Worm (Caenorhabditis elegans) whole organism, L4 larva: Measurements from ENCODE around the gene C16C8.9.

Experiments
- F10B5.3 ChIP-seq: sonication (generic microtip); optimal IDR thresholded peaks from 2 replicates; lab custom pipeline; 2016; ENCODE audit warnings: mild to moderate bottlenecking, missing genetic modification characterization, missing compliant biosample characterization
- F26F4.8 ChIP-seq: fragments of 200-800 bp; sonication (Bioruptor generic); conservative IDR thresholded peaks from 2 replicates; pipeline ENCODE4 v1.3.6; 2022; ENCODE audit warnings: missing genetic modification characterization, missing compliant biosample characterization
- F37D6.2 ChIP-seq: sonication (generic microtip); optimal IDR thresholded peaks from 2 replicates; lab custom pipeline; 2016; ENCODE audit warnings: mild to moderate bottlenecking, missing genetic modification characterization, missing compliant biosample characterization
- F44E2.7 ChIP-seq: fragments of 200-800 bp; sonication (Bioruptor generic); IDR thresholded peaks from 2 replicates; pipeline ENCODE4 v2.1.2; 2022; ENCODE audit warnings: missing genetic modification characterization, missing compliant biosample characterization
- T20F7.1 ChIP-seq: fragments of 200-800 bp; sonication (Bioruptor generic); optimal IDR thresholded peaks from 2 replicates; lab custom pipeline; 2018; ENCODE audit warnings: mild to moderate bottlenecking, missing genetic modification characterization, missing compliant biosample characterization
- Y105C5A.15 ChIP-seq: fragments of 200-800 bp; sonication (Bioruptor generic); IDR thresholded peaks from 2 replicates; pipeline ENCODE4 v1.3.6; 2022; ENCODE audit warnings: missing genetic modification characterization, missing compliant biosample characterization
- Y48G9A.11 ChIP-seq: fragments of 200-800 bp; sonication (Bioruptor generic); IDR thresholded peaks from 2 replicates; pipeline ENCODE4 v1.3.6; 2022; ENCODE audit warnings: missing genetic modification reagents, missing genetic modification characterization, missing compliant biosample characterization
- Y75B8A.6 ChIP-seq: fragments of 200-800 bp; sonication (Bioruptor generic); IDR thresholded peaks from 2 replicates; pipeline ENCODE4 v1.3.6; 2022; ENCODE audit warnings: missing genetic modification reagents, missing genetic modification characterization, missing compliant biosample characterization
- ZK337.2 ChIP-seq: fragments of 200-800 bp; sonication (Bioruptor generic); IDR thresholded peaks from 2 replicates; pipeline ENCODE4 v1.3.6; 2022; ENCODE audit warnings: missing genetic modification reagents, missing genetic modification characterization, missing compliant biosample characterization
- ZK546.5 ChIP-seq, 2 experiments: sonication (generic microtip); optimal IDR thresholded peaks; 2 replicates each; lab custom pipeline; 2017; ENCODE audit warnings: missing biosample characterization in 2 of 2, missing genetic modification characterization in 2 of 2
- ama-1 ChIP-seq: fragments of 150-350 bp; optimal IDR thresholded peaks from 2 replicates; lab custom pipeline; 2014; ENCODE audit warnings: inconsistent platforms, mixed read lengths
- attf-4 ChIP-seq: sonication (generic microtip); optimal IDR thresholded peaks from 3 replicates; lab custom pipeline; 2017; ENCODE audit warnings: missing biosample characterization, missing genetic modification characterization
- ceh-32 ChIP-seq: sonication (generic microtip); optimal IDR thresholded peaks from 2 replicates; lab custom pipeline; 2016; ENCODE audit warnings: mild to moderate bottlenecking, missing genetic modification characterization, missing compliant biosample characterization; ENCODE audit not compliant: poor library complexity
- ceh-62 ChIP-seq: sonication (generic microtip); optimal IDR thresholded peaks from 2 replicates; lab custom pipeline; 2017; ENCODE audit warnings: missing biosample characterization, missing genetic modification characterization
- ces-1 ChIP-seq: fragments of 150-350 bp; sonication (generic microtip); optimal IDR thresholded peaks from 4 replicates; lab custom pipeline; 2014; ENCODE audit warnings: missing biosample characterization, missing genetic modification reagents, missing genetic modification characterization
- cey-2 ChIP-seq: sonication (generic microtip); optimal IDR thresholded peaks from 3 replicates; lab custom pipeline; 2017; ENCODE audit warnings: missing genetic modification characterization, mild to moderate bottlenecking, missing compliant biosample characterization, antibody characterized with exemption, borderline replicate concordance; ENCODE audit not compliant: insufficient read depth
- daf-19 ChIP-seq: fragments of 200-800 bp; sonication (Bioruptor generic); conservative IDR thresholded peaks from 2 replicates; pipeline ENCODE4 v1.3.6; 2022; ENCODE audit warnings: missing genetic modification characterization, missing compliant biosample characterization
- dmd-6 ChIP-seq: fragments of 200-800 bp; sonication (Bioruptor generic); IDR thresholded peaks from 2 replicates; pipeline ENCODE4 v1.3.6; 2022; ENCODE audit warnings: missing genetic modification reagents, missing genetic modification characterization, missing compliant biosample characterization
- dmd-8 ChIP-seq: fragments of 200-800 bp; sonication (Bioruptor generic); IDR thresholded peaks from 2 replicates; pipeline ENCODE4 v1.3.6; 2022; ENCODE audit warnings: missing genetic modification characterization, missing compliant biosample characterization
- dpl-1 ChIP-seq: fragments of 150-350 bp; optimal IDR thresholded peaks from 2 replicates; lab custom pipeline; 2014; ENCODE audit warnings: missing biosample characterization, missing genetic modification reagents, missing genetic modification characterization
- egl-27 ChIP-seq: sonication (generic microtip); optimal IDR thresholded peaks from 3 replicates; lab custom pipeline; 2017; ENCODE audit warnings: missing biosample characterization, missing genetic modification reagents, missing genetic modification characterization
- egl-43 ChIP-seq: fragments of 200-800 bp; sonication (Bioruptor generic); IDR thresholded peaks from 2 replicates; pipeline ENCODE4 v1.3.6; 2022; ENCODE audit warnings: missing genetic modification reagents, missing genetic modification characterization, missing compliant biosample characterization
- fos-1 ChIP-seq: fragments of 150-350 bp; optimal IDR thresholded peaks from 2 replicates; lab custom pipeline; 2014; ENCODE audit warnings: missing biosample characterization, missing genetic modification characterization
- hif-1 ChIP-seq, 2 experiments: sonication (generic microtip); optimal IDR thresholded peaks; 2 replicates each; lab custom pipeline; 2016 to 2017; ENCODE audit warnings: missing compliant biosample characterization in 2 of 2, missing genetic modification characterization in 2 of 2, missing genetic modification reagents in 2 of 2, missing genotype in 2 of 2, mild to moderate bottlenecking in 1 of 2
- hlh-11 ChIP-seq: fragments of 200-800 bp; sonication (Bioruptor generic); optimal IDR thresholded peaks from 2 replicates; lab custom pipeline; 2018; ENCODE audit warnings: mild to moderate bottlenecking, missing genetic modification characterization, missing compliant biosample characterization
- hlh-30 ChIP-seq: sonication (generic microtip); optimal IDR thresholded peaks from 2 replicates; lab custom pipeline; 2017; ENCODE audit warnings: antibody characterized with exemption, mild to moderate bottlenecking, missing genetic modification characterization, missing compliant biosample characterization; ENCODE audit not compliant: insufficient read depth
- hmg-1.1 ChIP-seq: fragments of 200-800 bp; sonication (Bioruptor generic); IDR thresholded peaks from 2 replicates; pipeline ENCODE4 v1.3.6; 2022; ENCODE audit warnings: missing genetic modification reagents, missing genetic modification characterization, missing compliant biosample characterization
- lin-13 ChIP-seq: fragments of 150-350 bp; optimal IDR thresholded peaks from 2 replicates; lab custom pipeline; 2014; ENCODE audit warnings: missing biosample characterization, missing genetic modification reagents, missing genetic modification characterization
- lin-29 ChIP-seq: fragments of 200-800 bp; sonication (Bioruptor generic); IDR thresholded peaks from 2 replicates; pipeline ENCODE4 v1.3.6; 2022; ENCODE audit warnings: missing genetic modification reagents, missing genetic modification characterization, missing compliant biosample characterization
- lir-3 ChIP-seq: sonication (generic microtip); optimal IDR thresholded peaks from 2 replicates; lab custom pipeline; 2016; ENCODE audit warnings: mild to moderate bottlenecking, missing genetic modification characterization, missing compliant biosample characterization
- madf-9 ChIP-seq: fragments of 200-800 bp; sonication (Bioruptor generic); conservative IDR thresholded peaks from 2 replicates; pipeline ENCODE4 v1.3.6; 2022; ENCODE audit warnings: missing genetic modification reagents, missing genetic modification characterization, missing compliant biosample characterization
- mdl-1 ChIP-seq, 2 experiments: fragments of 150-350 bp in 1 of 2; sonication (generic microtip) in 1 of 2; optimal IDR thresholded peaks; 2 replicates each; lab custom pipeline; 2014 to 2017; ENCODE audit warnings: missing biosample characterization in 2 of 2, missing genetic modification characterization in 2 of 2
- mep-1 ChIP-seq: fragments of 150-350 bp; sonication (generic microtip); optimal IDR thresholded peaks from 3 replicates; lab custom pipeline; 2014; ENCODE audit warnings: missing biosample characterization, missing genetic modification characterization
- mxl-3 ChIP-seq: fragments of 200-800 bp; sonication (Bioruptor generic); optimal IDR thresholded peaks from 2 replicates; lab custom pipeline; 2018; ENCODE audit warnings: mild to moderate bottlenecking, missing genetic modification characterization, missing compliant biosample characterization
- nhr-10 ChIP-seq: fragments of 150-350 bp; optimal IDR thresholded peaks from 2 replicates; lab custom pipeline; 2014; ENCODE audit warnings: missing biosample characterization, missing genetic modification characterization
- nhr-102 ChIP-seq: sonication (generic microtip); optimal IDR thresholded peaks from 2 replicates; lab custom pipeline; 2016; ENCODE audit warnings: mild to moderate bottlenecking, missing genetic modification characterization, moderate library complexity, missing compliant biosample characterization
- nhr-25 ChIP-seq: sonication (generic microtip); optimal IDR thresholded peaks from 2 replicates; lab custom pipeline; 2017; ENCODE audit warnings: missing genetic modification characterization, mild to moderate bottlenecking, missing compliant biosample characterization, antibody characterized with exemption, moderate library complexity, borderline replicate concordance; ENCODE audit not compliant: insufficient read depth
- nhr-76 ChIP-seq: fragments of 150-350 bp; optimal IDR thresholded peaks from 2 replicates; lab custom pipeline; 2014; ENCODE audit warnings: missing biosample characterization, missing genetic modification characterization
- pha-4 ChIP-seq, 2 experiments: fragments of 150-350 bp in 1 of 2; fragments of 200-800 bp in 1 of 2; sonication (Bioruptor generic) in 1 of 2; IDR thresholded peaks in 1 of 2; optimal IDR thresholded peaks in 1 of 2; 2 replicates each; pipeline versions ENCODE4 v1.3.6 to Lab custom; 2014 to 2022; ENCODE audit warnings: missing genetic modification characterization in 2 of 2, missing genetic modification reagents in 2 of 2, missing biosample characterization in 1 of 2, missing compliant biosample characterization in 1 of 2
- pqm-1 ChIP-seq: sonication (generic microtip); optimal IDR thresholded peaks from 2 replicates; lab custom pipeline; 2017; ENCODE audit warnings: missing biosample characterization, missing genetic modification characterization
- sdz-12 ChIP-seq: fragments of 200-800 bp; sonication (Bioruptor generic); optimal IDR thresholded peaks from 2 replicates; lab custom pipeline; 2018; ENCODE audit warnings: mild to moderate bottlenecking, missing genetic modification characterization, missing compliant biosample characterization
- set-16 ChIP-seq: fragments of 200-800 bp; sonication (Bioruptor generic); IDR thresholded peaks from 2 replicates; pipeline ENCODE4 v1.3.6; 2022; ENCODE audit warnings: missing genetic modification reagents, missing genetic modification characterization, missing compliant biosample characterization
- skn-1 ChIP-seq: fragments of 150-350 bp; optimal IDR thresholded peaks from 2 replicates; lab custom pipeline; 2014; ENCODE audit warnings: missing biosample characterization, missing genetic modification characterization
- spr-1 ChIP-seq: sonication (generic microtip); optimal IDR thresholded peaks from 2 replicates; lab custom pipeline; 2016; ENCODE audit warnings: mild to moderate bottlenecking, missing genetic modification characterization, missing compliant biosample characterization
- unc-130 ChIP-seq: sonication (generic microtip); optimal IDR thresholded peaks from 2 replicates; lab custom pipeline; 2016; ENCODE audit warnings: missing genetic modification reagents, missing genetic modification characterization, missing compliant biosample characterization
- zag-1 ChIP-seq: fragments of 150-350 bp; optimal IDR thresholded peaks from 2 replicates; lab custom pipeline; 2014; ENCODE audit warnings: missing biosample characterization, missing genetic modification characterization
- zfp-3 ChIP-seq: fragments of 200-800 bp; sonication (Bioruptor generic); conservative IDR thresholded peaks from 2 replicates; pipeline ENCODE4 v1.3.6; 2022; ENCODE audit warnings: missing genetic modification reagents, missing genetic modification characterization, missing compliant biosample characterization
- zip-2 ChIP-seq: fragments of 150-350 bp; optimal IDR thresholded peaks from 2 replicates; lab custom pipeline; 2014; ENCODE audit warnings: missing biosample characterization, missing genetic modification characterization
- ztf-11 ChIP-seq: fragments of 150-350 bp; optimal IDR thresholded peaks from 2 replicates; lab custom pipeline; 2014; ENCODE audit warnings: missing biosample characterization, missing genetic modification characterization

The C16C8.9 gene

ce11 chrII:3502520-3503323 lies 39.7 kb upstream of the C16C8.9 start, which contains the start of the genes col-71 and Y49F6B.2 (continued):
- TF ChIP-seq ceh-62 (tag; lab: Kevin White, UChicago) (no peak), unc-130 (GFP tag; lab: Kevin White, UChicago) (peak; percentile 91), pqm-1 (tag; lab: Kevin White, UChicago) (no peak), spr-1 (no peak), T20F7.1 (GFP tag; lab: Kevin White, UChicago) (no peak), F26F4.8 (GFP tag; lab: Robert Waterston, UW) (no peak), egl-27 (no peak), ZK546.5 (tag; optimal IDR thresholded peaks at IDR 0.05; lab: Kevin White, UChicago) (no peak), zfp-3 (peak; percentile 42; the same call in 1 of the 2 replicates), ceh-32 (tag; lab: Kevin White, UChicago) (no peak), madf-9 (GFP tag; lab: Robert Waterston, UW) (peak; percentile 43; the same call in 1 of the 2 replicates), nhr-10 (tag; lab: Kevin White, UChicago) (no peak), hmg-1.1 (GFP tag; lab: Robert Waterston, UW) (0 out of 2 replicates have a peak, but pooled peaks have one; percentile 36), set-16 (GFP tag; lab: Robert Waterston, UW) (no peak), mxl-3 (GFP tag; lab: Kevin White, UChicago) (no peak), hif-1 (tag; optimal IDR thresholded peaks at IDR 0.05; lab: Kevin White, UChicago) (peak in 1 of 2 experiments; percentile 86), ama-1 (no peak), pha-4 (GFP tag; IDR thresholded peaks at IDR 0.05; lab: Robert Waterston, UW) (0 out of 2 replicates have a peak, but pooled peaks have one; percentile 18), pha-4 (tag; optimal IDR thresholded peaks at IDR 0.05; lab: Kevin White, UChicago) (no peak), Y48G9A.11 (GFP tag; lab: Robert Waterston, UW) (peak; percentile 85), ZK337.2 (GFP tag; lab: Robert Waterston, UW) (peak; percentile 72), zag-1 (tag; lab: Kevin White, UChicago) (no peak), egl-43 (GFP tag; lab: Robert Waterston, UW) (no peak), Y75B8A.6 (GFP tag; lab: Robert Waterston, UW) (no peak), hlh-11 (tag; lab: Kevin White, UChicago) (peak; percentile 15), lin-13 (GFP tag; lab: Kevin White, UChicago) (peak; percentile 70), nhr-76 (tag; lab: Kevin White, UChicago) (no peak), F37D6.2 (tag; lab: Kevin White, UChicago) (peak; percentile 65), mep-1 (peak; percentile 65), mdl-1 (tag; optimal IDR thresholded peaks at IDR 0.05; lab: Kevin White, UChicago) (no peak), lin-29 (GFP tag; lab: Robert Waterston, UW) (no peak), attf-4 (tag; lab: Kevin White, UChicago) (no peak), skn-1 (tag; lab: Kevin White, UChicago) (no peak), F10B5.3 (tag; lab: Kevin White, UChicago) (no peak), hlh-30 (peak; percentile 22), nhr-25 (tag; lab: Kevin White, UChicago) (no peak), dmd-8 (no peak), dmd-6 (peak; percentile 45), ces-1 (peak; percentile 95), nhr-102 (tag; lab: Kevin White, UChicago) (no peak), sdz-12 (GFP tag; lab: Kevin White, UChicago) (no peak), daf-19 (GFP tag; lab: Robert Waterston, UW) (no peak), Y105C5A.15 (GFP tag; lab: Robert Waterston, UW) (no peak), zip-2 (tag; lab: Kevin White, UChicago) (no peak), ztf-11 (tag; lab: Kevin White, UChicago) (no peak), F44E2.7 (no peak), cey-2 (tag; lab: Kevin White, UChicago) (no peak), dpl-1 (GFP tag; lab: Kevin White, UChicago) (peak; percentile 70), fos-1 (tag; lab: Kevin White, UChicago) (no peak), lir-3 (tag; lab: Kevin White, UChicago) (no peak)
